Worm (Caenorhabditis elegans): Measurements from ENCODE around the gene eef-1B.2.

Gene eef-1B.2

ce11 chrIV:15074392-15074791 lies 37.3 kb downstream of the eef-1B.2 start, which contains the start of gene srt-50:
TSS of gene srt-50 (plus strand) at chrIV:15074692.
- TF ChIP-seq tbx-8 (GFP tag; optimal IDR thresholded peaks at IDR 0.05) (no peak), nhr-12 (tag; optimal IDR thresholded peaks at IDR 0.05) (no peak), hlh-1 (tag; optimal IDR thresholded peaks at IDR 0.05) (no peak), pha-4 (tag; optimal IDR thresholded peaks at IDR 0.05) (no peak), ceh-39 (tag; optimal IDR thresholded peaks at IDR 0.05) (no peak), snpc-4 (tag; optimal IDR thresholded peaks at IDR 0.05) (no peak), M03D4.4 (tag; optimal IDR thresholded peaks at IDR 0.05) (no peak), elt-1 (tag; optimal IDR thresholded peaks at IDR 0.05; ENCODE audit: borderline replicate concordance, insufficient read depth) (no peak), unc-62 (GFP tag; optimal IDR thresholded peaks at IDR 0.05) (no peak), blmp-1 (tag; optimal IDR thresholded peaks at IDR 0.05) (no peak), bed-3 (GFP tag; optimal IDR thresholded peaks at IDR 0.05) (no peak), ham-2 (GFP tag; optimal IDR thresholded peaks at IDR 0.05) (no peak), mep-1 (tag; optimal IDR thresholded peaks at IDR 0.05) (no peak), zip-8 (tag; optimal IDR thresholded peaks at IDR 0.05) (no peak), ceh-43 (GFP tag; optimal IDR thresholded peaks at IDR 0.05) (no peak), drap-1 (GFP tag; optimal IDR thresholded peaks at IDR 0.05) (no peak), ztf-11 (tag; optimal IDR thresholded peaks at IDR 0.05) (no peak), cnd-1 (tag; optimal IDR thresholded peaks at IDR 0.05) (no peak), unc-120 (tag; optimal IDR thresholded peaks at IDR 0.05; ENCODE audit: poor library complexity, severe bottlenecking) (no peak)
